Fruit fly (Drosophila melanogaster) whole organism, wandering third instar larva: ENCODE data around the gene CG10513.

ENCODE experiments used
- HLH106 ChIP-seq: fragments of 200-800 bp; optimal IDR thresholded peaks from 3 replicates; lab custom pipeline; 2019; ENCODE audit warnings: missing biosample characterization, mild to moderate bottlenecking, missing genetic modification characterization, moderate library complexity
- Hnf4 ChIP-seq: fragments of 200-800 bp; sonication (Bioruptor generic); optimal IDR thresholded peaks from 2 replicates; lab custom pipeline; 2016; ENCODE audit warnings: missing biosample characterization, mild to moderate bottlenecking, missing genetic modification characterization
- Hr78 ChIP-seq: fragments of >200 bp; optimal IDR thresholded peaks from 2 replicates; lab custom pipeline; 2017; ENCODE audit warnings: missing biosample characterization, missing genetic modification characterization
- OdsH ChIP-seq: fragments of 200-800 bp; sonication (Bioruptor generic); optimal IDR thresholded peaks from 2 replicates; lab custom pipeline; 2016; ENCODE audit warnings: missing biosample characterization, mild to moderate bottlenecking, missing genetic modification characterization
- Rel ChIP-seq, 2 experiments: fragments of 200-800 bp; sonication (Bioruptor generic) in 1 of 2; optimal IDR thresholded peaks; 2 replicates in 1 of 2; 3 replicates in 1 of 2; lab custom pipeline; 2016 to 2019; ENCODE audit warnings: mild to moderate bottlenecking in 2 of 2, missing biosample characterization in 2 of 2, missing genetic modification characterization in 2 of 2, moderate library complexity in 1 of 2
- Vsx2 ChIP-seq: fragments of 200-300, 225-300 bp; sonication (Bioruptor generic); optimal IDR thresholded peaks from 2 replicates; lab custom pipeline; 2018; ENCODE audit warnings: missing biosample characterization, missing genetic modification characterization; ENCODE audit not compliant: partially characterized antibody
- br ChIP-seq: fragments of 200-800 bp; sonication (Bioruptor generic); optimal IDR thresholded peaks from 2 replicates; lab custom pipeline; 2016; ENCODE audit warnings: missing biosample characterization, missing genetic modification characterization
- fru ChIP-seq: fragments of 200-800 bp; sonication (Bioruptor generic); optimal IDR thresholded peaks from 3 replicates; lab custom pipeline; 2016; ENCODE audit warnings: missing biosample characterization, mild to moderate bottlenecking, missing genetic modification characterization
- sage ChIP-seq: fragments of 200-800 bp; sonication (Bioruptor generic); optimal IDR thresholded peaks from 2 replicates; lab custom pipeline; 2016; ENCODE audit warnings: missing biosample characterization, mild to moderate bottlenecking, missing genetic modification characterization

DNA sequence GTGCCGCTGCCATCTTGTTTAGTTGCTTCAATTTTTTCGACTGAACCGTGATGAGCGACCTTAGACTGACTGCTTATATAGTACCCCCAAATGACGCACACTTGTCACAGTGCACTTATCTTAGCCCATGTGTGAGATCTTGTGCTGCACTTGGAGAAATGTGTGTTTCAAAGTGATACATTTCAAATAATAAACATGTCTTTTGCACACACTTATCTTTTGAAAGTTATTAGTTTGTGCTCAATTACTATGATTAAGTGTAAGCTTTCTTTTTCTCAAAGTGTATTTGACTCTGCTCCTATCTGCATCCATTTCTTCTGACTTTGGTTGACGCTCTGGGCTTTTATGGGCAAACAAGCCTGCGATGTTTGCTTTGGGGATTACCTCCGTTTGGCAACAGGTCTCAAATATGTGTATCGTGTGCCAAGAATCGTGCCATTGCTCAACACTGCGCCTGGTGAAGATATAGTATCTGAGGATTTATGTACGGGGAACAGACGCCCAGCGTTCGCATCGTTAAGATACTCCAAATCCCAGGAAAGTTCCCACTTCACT, 2.9 kb upstream of the CG10513 start, which contains the start of gene CG10514:
- no peak for TF ChIP-seq Rel (GFP tag; optimal IDR thresholded peaks at IDR 0.05; lab: Kevin White, UChicago)
- no peak for TF ChIP-seq Rel (tag; optimal IDR thresholded peaks at IDR 0.05; lab: Kevin White, UChicago)
- no peak for TF ChIP-seq Hnf4
- TF ChIP-seq sage: no peak
- TF ChIP-seq HLH106 (tag; lab: Kevin White, UChicago): no peak
- peak; percentile 43 for TF ChIP-seq OdsH (GFP tag; lab: Kevin White, UChicago)
- no peak for TF ChIP-seq Vsx2 (GFP tag; lab: Kevin White, UChicago)
- TF ChIP-seq fru: peak; percentile 13
- TF ChIP-seq Hr78 (GFP tag; lab: Kevin White, UChicago): no peak
- TF ChIP-seq br: peak; percentile 36
